Fruit fly (Drosophila melanogaster): ENCODE results near the gene CG4907.

The CG4907 gene

dm6 chr3R:22726771-22727455, 16.4 kb upstream of the CG4907 start, which contains the start of gene CG45049 (continued):
- TF ChIP-seq stc (GFP tag; IDR thresholded peaks at IDR 0.05) (no peak), Fer1 (GFP tag; optimal IDR thresholded peaks at IDR 0.05) (no peak), CG8478 (optimal IDR thresholded peaks at IDR 0.05) (no peak), Sin3A (optimal IDR thresholded peaks at IDR 0.05) (no peak), abd-A (tag; optimal IDR thresholded peaks at IDR 0.05) (no peak), dati (GFP tag; IDR thresholded peaks at IDR 0.05) (no peak), Ada2b (GFP tag; IDR thresholded peaks at IDR 0.05) (no peak), NC2α (GFP tag; optimal IDR thresholded peaks at IDR 0.05) (no peak), sna (GFP tag; IDR thresholded peaks at IDR 0.05; ENCODE audit: partially characterized antibody) (peak; percentile 65), gce (GFP tag; IDR thresholded peaks at IDR 0.05) (no peak), Bgb (GFP tag; IDR thresholded peaks at IDR 0.05; ENCODE audit: partially characterized antibody) (peak; percentile 92), HmgZ (tag; optimal IDR thresholded peaks at IDR 0.05) (no peak), gem (tag; optimal IDR thresholded peaks at IDR 0.05) (no peak), CG18476 (GFP tag; optimal IDR thresholded peaks at IDR 0.05) (no peak), Awh (GFP tag; IDR thresholded peaks at IDR 0.05) (no peak), zen2 (GFP tag; IDR thresholded peaks at IDR 0.05; ENCODE audit: partially characterized antibody) (peak; percentile 88), sob (GFP tag; IDR thresholded peaks at IDR 0.05) (no peak), CG2129 (GFP tag; IDR thresholded peaks at IDR 0.05; ENCODE audit: partially characterized antibody) (peak; percentile 67), CG11398 (GFP tag; optimal IDR thresholded peaks at IDR 0.05) (no peak), danr (GFP tag; IDR thresholded peaks at IDR 0.05) (no peak), ara (GFP tag; IDR thresholded peaks at IDR 0.05) (no peak), CG14965 (GFP tag; optimal IDR thresholded peaks at IDR 0.05; ENCODE audit: borderline replicate concordance) (no peak), vvl (GFP tag; IDR thresholded peaks at IDR 0.05) (no peak), CG8290 (GFP tag; optimal IDR thresholded peaks at IDR 0.05) (no peak), CG8290 (tag; optimal IDR thresholded peaks at IDR 0.05) (peak in 1 of 2 experiments; percentile 5), HLHmδ (GFP tag; optimal IDR thresholded peaks at IDR 0.05) (no peak), tna (GFP tag; IDR thresholded peaks at IDR 0.05; ENCODE audit: partially characterized antibody) (peak; percentile 91), crp (GFP tag; optimal IDR thresholded peaks at IDR 0.05) (no peak), Meics (GFP tag; optimal IDR thresholded peaks at IDR 0.05) (no peak), HHEX (GFP tag; optimal IDR thresholded peaks at IDR 0.05) (no peak), CG1233 (GFP tag; optimal IDR thresholded peaks at IDR 0.05) (no peak), sc (optimal IDR thresholded peaks at IDR 0.05) (no peak), sc (GFP tag; optimal IDR thresholded peaks at IDR 0.05) (no peak), salm (tag; optimal IDR thresholded peaks at IDR 0.05) (no peak), cg (GFP tag; optimal IDR thresholded peaks at IDR 0.05) (peak; percentile 80), CG30431 (GFP tag; optimal IDR thresholded peaks at IDR 0.05) (no peak), CG12236 (GFP tag; optimal IDR thresholded peaks at IDR 0.05) (no peak), CG2199 (GFP tag; IDR thresholded peaks at IDR 0.05) (0 out of 3 replicates have a peak, but pooled peaks have one; percentile 10), CG12942 (GFP tag; optimal IDR thresholded peaks at IDR 0.05) (no peak), vnd (GFP tag; IDR thresholded peaks at IDR 0.05; ENCODE audit: partially characterized antibody) (peak; percentile 89), lab (GFP tag; optimal IDR thresholded peaks at IDR 0.05) (peak; percentile 33), CG14667 (GFP tag; IDR thresholded peaks at IDR 0.05) (no peak), luna (GFP tag; optimal IDR thresholded peaks at IDR 0.05) (no peak), Hmr (GFP tag; optimal IDR thresholded peaks at IDR 0.05) (no peak), B-H2 (GFP tag; optimal IDR thresholded peaks at IDR 0.05) (no peak), CG10462 (GFP tag; optimal IDR thresholded peaks at IDR 0.05) (no peak), CG10565 (GFP tag; optimal IDR thresholded peaks at IDR 0.05) (no peak), CG15479 (GFP tag; optimal IDR thresholded peaks at IDR 0.05) (no peak), dpn (GFP tag; optimal IDR thresholded peaks at IDR 0.05) (peak in 1 of 2 experiments; percentile 31), CG9932 (GFP tag; IDR thresholded peaks at IDR 0.05) (peak; percentile 65), CG31365 (tag; optimal IDR thresholded peaks at IDR 0.05) (no peak)

Data from whole organism, embryonic.